Fruit fly (Drosophila melanogaster): Measurements from ENCODE around the gene CG31815.
A peak's percentile ranks its signal among the peaks of the same experiment; 100 is the strongest.

Gene CG31815

DNA sequence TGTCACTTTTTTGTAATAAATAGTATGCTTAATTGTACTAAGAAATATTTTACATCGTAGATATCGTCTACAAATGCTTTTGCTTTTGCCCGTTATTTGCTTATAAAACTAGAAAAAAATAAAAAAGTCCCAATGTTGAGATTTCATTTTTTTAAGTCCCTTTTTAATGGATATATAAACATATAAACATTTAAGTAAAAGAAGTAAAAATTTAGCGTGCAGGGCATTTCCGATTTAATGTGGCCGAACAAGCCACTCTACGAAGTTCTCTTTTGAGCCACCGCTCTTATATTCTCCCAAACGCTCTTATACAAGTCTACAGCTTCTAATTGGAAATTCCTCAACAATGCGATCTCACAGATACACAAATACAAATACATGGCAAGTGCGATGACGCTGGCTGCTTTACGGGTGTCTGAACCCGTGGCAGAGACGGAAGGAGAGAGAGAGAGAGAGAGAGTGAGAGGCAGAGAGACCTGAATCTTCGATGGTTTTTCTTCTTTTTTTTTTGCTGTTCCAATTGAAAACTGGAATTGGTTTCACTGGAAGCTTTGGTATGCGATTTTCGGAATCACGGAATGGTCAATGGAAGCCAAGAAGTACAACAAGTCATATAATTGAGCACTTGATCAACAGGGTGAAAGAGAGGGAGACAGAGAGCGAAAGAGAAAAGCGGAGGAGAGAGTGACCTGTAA is 17.8 kb upstream of the CG31815 start (continued):
- TF ChIP-seq D19A (tag; optimal IDR thresholded peaks at IDR 0.05) (no peak), CoRest (tag; optimal IDR thresholded peaks at IDR 0.05) (no peak), Blimp-1 (GFP tag; optimal IDR thresholded peaks at IDR 0.05) (no peak), CG6175 (GFP tag; IDR thresholded peaks at IDR 0.05) (no peak), Gug (GFP tag; IDR thresholded peaks at IDR 0.05) (no peak), MBD-R2 (GFP tag; IDR thresholded peaks at IDR 0.05) (no peak), cg (GFP tag; optimal IDR thresholded peaks at IDR 0.05) (peak; percentile 85), CG12942 (GFP tag; optimal IDR thresholded peaks at IDR 0.05) (no peak), Aef1 (GFP tag; IDR thresholded peaks at IDR 0.05) (no peak), org-1 (GFP tag; optimal IDR thresholded peaks at IDR 0.05) (no peak), CG11504 (tag; optimal IDR thresholded peaks at IDR 0.05) (no peak), kni (GFP tag; optimal IDR thresholded peaks at IDR 0.05) (peak; percentile 85), CG2202 (tag; optimal IDR thresholded peaks at IDR 0.05) (no peak), CG17912 (GFP tag; optimal IDR thresholded peaks at IDR 0.05) (no peak), Vsx1 (GFP tag; optimal IDR thresholded peaks at IDR 0.05) (no peak), bbx (GFP tag; IDR thresholded peaks at IDR 0.05; ENCODE audit: partially characterized antibody) (no peak), yki (optimal IDR thresholded peaks at IDR 0.05) (peak; percentile 80), insv (GFP tag; optimal IDR thresholded peaks at IDR 0.05) (peak; percentile 68 to 92), stc (GFP tag; IDR thresholded peaks at IDR 0.05) (no peak), Ets97D (GFP tag; optimal IDR thresholded peaks at IDR 0.05) (no peak), CG14860 (GFP tag; IDR thresholded peaks at IDR 0.05; ENCODE audit: partially characterized antibody) (no peak), Deaf1 (tag; optimal IDR thresholded peaks at IDR 0.05) (no peak), hkb (optimal IDR thresholded peaks at IDR 0.05) (no peak), hkb (GFP tag; IDR thresholded peaks at IDR 0.05) (no peak), fru (optimal IDR thresholded peaks at IDR 0.05) (no peak), crol (GFP tag; IDR thresholded peaks at IDR 0.05) (0 out of 2 replicates have a peak, but pooled peaks have one; percentile 20), CG4328 (GFP tag; optimal IDR thresholded peaks at IDR 0.05) (no peak), Max (GFP tag; optimal IDR thresholded peaks at IDR 0.05) (no peak), lilli (GFP tag; optimal IDR thresholded peaks at IDR 0.05) (no peak), kah (GFP tag; optimal IDR thresholded peaks at IDR 0.05) (no peak), CG12391 (tag; optimal IDR thresholded peaks at IDR 0.05) (no peak), CG34376 (GFP tag; optimal IDR thresholded peaks at IDR 0.05) (no peak), dm (GFP tag; optimal IDR thresholded peaks at IDR 0.05) (no peak), CG1647 (GFP tag; optimal IDR thresholded peaks at IDR 0.05) (no peak), CrebB (tag; optimal IDR thresholded peaks at IDR 0.05) (no peak), CG17385 (GFP tag; optimal IDR thresholded peaks at IDR 0.05) (peak; percentile 12), Abd-B (GFP tag; optimal IDR thresholded peaks at IDR 0.05) (no peak), CG12299 (tag; optimal IDR thresholded peaks at IDR 0.05) (no peak), CG1529 (GFP tag; optimal IDR thresholded peaks at IDR 0.05) (no peak), gce (GFP tag; IDR thresholded peaks at IDR 0.05) (0 out of 3 replicates have a peak, but pooled peaks have one; percentile 34), hb (GFP tag; IDR thresholded peaks at IDR 0.05; ENCODE audit: partially characterized antibody) (no peak), CG18011 (GFP tag; optimal IDR thresholded peaks at IDR 0.05) (no peak), CG14667 (GFP tag; IDR thresholded peaks at IDR 0.05) (no peak), Lim3 (GFP tag; IDR thresholded peaks at IDR 0.05) (no peak), wek (GFP tag; optimal IDR thresholded peaks at IDR 0.05) (no peak), Hsf (GFP tag; optimal IDR thresholded peaks at IDR 0.05) (no peak), fd3F (GFP tag; optimal IDR thresholded peaks at IDR 0.05) (no peak), Fer2 (tag; optimal IDR thresholded peaks at IDR 0.05) (no peak), dmrt99B (tag; optimal IDR thresholded peaks at IDR 0.05) (no peak), gt (GFP tag; IDR thresholded peaks at IDR 0.05) (no peak), jigr1 (GFP tag; IDR thresholded peaks at IDR 0.05) (no peak)
